Worm (Caenorhabditis elegans) whole organism, late embryonic: ENCODE measurements around the gene Y73B6BL.270.

Experiments used
- C08G9.2 ChIP-seq: sonication (generic microtip); optimal IDR thresholded peaks from 2 replicates; lab custom pipeline; 2016; ENCODE audit warnings: mild to moderate bottlenecking, missing genetic modification characterization, moderate library complexity, missing compliant biosample characterization
- C38D4.7 ChIP-seq: fragments of 200-800 bp; sonication (Bioruptor generic); optimal IDR thresholded peaks from 2 replicates; lab custom pipeline; 2018; ENCODE audit warnings: mild to moderate bottlenecking, missing genetic modification characterization, moderate library complexity, missing compliant biosample characterization
- K02D7.2 ChIP-seq: sonication (generic microtip); optimal IDR thresholded peaks from 2 replicates; lab custom pipeline; 2017; ENCODE audit warnings: mild to moderate bottlenecking, missing genetic modification characterization, missing compliant biosample characterization
- Y22D7AL.16 ChIP-seq: sonication (generic microtip); optimal IDR thresholded peaks from 2 replicates; lab custom pipeline; 2016; ENCODE audit warnings: missing genetic modification characterization, missing compliant biosample characterization
- ceh-14 ChIP-seq: sonication (generic microtip); optimal IDR thresholded peaks from 2 replicates; lab custom pipeline; 2016; ENCODE audit warnings: missing genotype, missing genetic modification characterization, missing compliant biosample characterization
- ceh-18 ChIP-seq: sonication (generic microtip); optimal IDR thresholded peaks from 2 replicates; lab custom pipeline; 2016; ENCODE audit warnings: missing genetic modification characterization, missing compliant biosample characterization
- ceh-19 ChIP-seq: fragments of 200-800 bp; sonication (Bioruptor generic); optimal IDR thresholded peaks from 2 replicates; lab custom pipeline; 2018; ENCODE audit warnings: mild to moderate bottlenecking, missing genetic modification characterization, missing compliant biosample characterization
- ceh-2 ChIP-seq: sonication (generic microtip); optimal IDR thresholded peaks from 2 replicates; lab custom pipeline; 2016; ENCODE audit warnings: missing genotype, missing genetic modification characterization, missing compliant biosample characterization
- ceh-48 ChIP-seq: sonication (generic microtip); optimal IDR thresholded peaks from 2 replicates; lab custom pipeline; 2016; ENCODE audit warnings: missing genetic modification characterization, inconsistent platforms, missing compliant biosample characterization
- ceh-9 ChIP-seq: sonication (generic microtip); optimal IDR thresholded peaks from 2 replicates; lab custom pipeline; 2016; ENCODE audit warnings: mild to moderate bottlenecking, missing genetic modification characterization, inconsistent platforms, missing compliant biosample characterization
- che-1 ChIP-seq: sonication (generic microtip); optimal IDR thresholded peaks from 2 replicates; lab custom pipeline; 2016; ENCODE audit warnings: mild to moderate bottlenecking, missing genetic modification characterization, missing compliant biosample characterization
- dve-1 ChIP-seq: sonication (generic microtip); optimal IDR thresholded peaks from 2 replicates; lab custom pipeline; 2017; ENCODE audit warnings: antibody characterized with exemption, mild to moderate bottlenecking, missing genetic modification characterization, missing compliant biosample characterization
- elt-4 ChIP-seq: sonication (generic microtip); optimal IDR thresholded peaks from 2 replicates; lab custom pipeline; 2016; ENCODE audit warnings: missing genetic modification characterization, missing compliant biosample characterization
- ets-4 ChIP-seq: sonication (generic microtip); optimal IDR thresholded peaks from 2 replicates; lab custom pipeline; 2016; ENCODE audit warnings: missing genetic modification characterization, missing compliant biosample characterization
- fkh-6 ChIP-seq: sonication (generic microtip); optimal IDR thresholded peaks from 2 replicates; lab custom pipeline; 2016; ENCODE audit warnings: missing genetic modification characterization, missing compliant biosample characterization
- gmeb-2 ChIP-seq: sonication (generic microtip); optimal IDR thresholded peaks from 2 replicates; lab custom pipeline; 2016; ENCODE audit warnings: missing genetic modification characterization, inconsistent platforms, missing compliant biosample characterization
- hlh-8 ChIP-seq: sonication (generic microtip); optimal IDR thresholded peaks from 2 replicates; lab custom pipeline; 2016; ENCODE audit warnings: missing genotype, missing genetic modification characterization, missing compliant biosample characterization
- lim-6 ChIP-seq: sonication (generic microtip); optimal IDR thresholded peaks from 2 replicates; lab custom pipeline; 2016; ENCODE audit warnings: missing genetic modification characterization, missing compliant biosample characterization
- lin-11 ChIP-seq: fragments of 200-800 bp; sonication (Bioruptor generic); optimal IDR thresholded peaks from 2 replicates; lab custom pipeline; 2018; ENCODE audit warnings: mild to moderate bottlenecking, missing genetic modification characterization, missing compliant biosample characterization
- nfya-1 ChIP-seq: sonication (generic microtip); optimal IDR thresholded peaks from 2 replicates; lab custom pipeline; 2017; ENCODE audit warnings: missing genetic modification characterization, mild to moderate bottlenecking, missing compliant biosample characterization, antibody characterized with exemption, moderate library complexity
- nhr-11 ChIP-seq: fragments of 150-350 bp; optimal IDR thresholded peaks from 2 replicates; lab custom pipeline; 2014; ENCODE audit warnings: missing biosample characterization, missing genetic modification characterization
- nhr-232 ChIP-seq: sonication (generic microtip); optimal IDR thresholded peaks from 2 replicates; lab custom pipeline; 2016; ENCODE audit warnings: missing genetic modification characterization, missing compliant biosample characterization
- pag-3 ChIP-seq: sonication (generic microtip); optimal IDR thresholded peaks from 2 replicates; lab custom pipeline; 2016; ENCODE audit warnings: missing compliant biosample characterization, missing genetic modification characterization, borderline replicate concordance
- pax-1 ChIP-seq: fragments of 150-350 bp; optimal IDR thresholded peaks from 2 replicates; lab custom pipeline; 2014; ENCODE audit warnings: missing biosample characterization, missing genetic modification characterization
- pha-2 ChIP-seq: sonication (generic microtip); optimal IDR thresholded peaks from 2 replicates; lab custom pipeline; 2017; ENCODE audit warnings: mild to moderate bottlenecking, missing genetic modification characterization, missing compliant biosample characterization
- pros-1 ChIP-seq: fragments of 150-350 bp; optimal IDR thresholded peaks from 2 replicates; lab custom pipeline; 2014; ENCODE audit warnings: missing biosample characterization, missing genetic modification reagents, missing genetic modification characterization
- ref-2 ChIP-seq: sonication (generic microtip); optimal IDR thresholded peaks from 2 replicates; lab custom pipeline; 2016; ENCODE audit warnings: missing genetic modification characterization, missing compliant biosample characterization
- rnt-1 ChIP-seq: sonication (generic microtip); optimal IDR thresholded peaks from 2 replicates; lab custom pipeline; 2016; ENCODE audit warnings: missing genetic modification characterization, missing compliant biosample characterization
- sdc-2 ChIP-seq: sonication (generic microtip); optimal IDR thresholded peaks from 2 replicates; lab custom pipeline; 2016; ENCODE audit warnings: missing genotype, missing genetic modification characterization, missing compliant biosample characterization
- sox-2 ChIP-seq: fragments of 200-800 bp; sonication (Bioruptor generic); IDR thresholded peaks from 2 replicates; pipeline ENCODE4 v1.3.6; 2022; ENCODE audit warnings: missing genetic modification reagents, missing genetic modification characterization, missing compliant biosample characterization
- sox-4 ChIP-seq: sonication (generic microtip); optimal IDR thresholded peaks from 2 replicates; lab custom pipeline; 2017; ENCODE audit warnings: mild to moderate bottlenecking, missing genetic modification characterization, inconsistent platforms, missing compliant biosample characterization
- syd-9 ChIP-seq: sonication (generic microtip); optimal IDR thresholded peaks from 2 replicates; lab custom pipeline; 2016; ENCODE audit warnings: mild to moderate bottlenecking, missing genetic modification characterization, moderate library complexity, missing compliant biosample characterization
- ttx-3 ChIP-seq: sonication (generic microtip); optimal IDR thresholded peaks from 2 replicates; lab custom pipeline; 2016; ENCODE audit warnings: missing genetic modification reagents, missing genetic modification characterization, missing compliant biosample characterization
- unc-42 ChIP-seq: sonication (generic microtip); optimal IDR thresholded peaks from 2 replicates; lab custom pipeline; 2016; ENCODE audit warnings: missing genotype, missing genetic modification characterization, missing compliant biosample characterization
- unc-55 ChIP-seq: sonication (generic microtip); optimal IDR thresholded peaks from 2 replicates; lab custom pipeline; 2017; ENCODE audit warnings: missing biosample characterization, missing genetic modification reagents, missing genetic modification characterization

Gene Y73B6BL.270

ce11 chrIV:6388550-6388949, 23.4 kb downstream of the Y73B6BL.270 start:
- TF ChIP-seq ceh-18 (tag; lab: Kevin White, UChicago) (no peak), sox-2 (GFP tag; lab: Robert Waterston, UW) (no peak), elt-4 (tag; lab: Kevin White, UChicago) (no peak), pag-3 (tag; lab: Kevin White, UChicago) (no peak), nhr-232 (no peak), dve-1 (tag; lab: Kevin White, UChicago) (no peak)

ce11 chrIV:6391566-6391965, 26.4 kb downstream of the Y73B6BL.270 start:
- no peak for TF ChIP-seq lin-11 (tag; lab: Kevin White, UChicago)
- peak; percentile 55 for TF ChIP-seq nfya-1

ce11 chrIV:6393329-6393728, 28.2 kb downstream of the Y73B6BL.270 start:
- peak; percentile 27 for TF ChIP-seq nfya-1
- no peak for TF ChIP-seq ceh-48 (tag; lab: Kevin White, UChicago)
- peak; percentile 62 for TF ChIP-seq unc-55
- TF ChIP-seq pha-2, result no peak
- TF ChIP-seq ceh-18 (tag; lab: Kevin White, UChicago), result peak; percentile 82

ce11 chrIV:6395190-6395589, 30.0 kb downstream of the Y73B6BL.270 start:
- TF ChIP-seq K02D7.2 (tag; lab: Kevin White, UChicago) (no peak), gmeb-2 (tag; lab: Kevin White, UChicago) (no peak), ets-4 (tag; lab: Kevin White, UChicago) (no peak), nfya-1 (no peak), ttx-3 (no peak), pros-1 (tag; lab: Kevin White, UChicago) (no peak), C08G9.2 (tag; lab: Kevin White, UChicago) (no peak), Y22D7AL.16 (tag; lab: Kevin White, UChicago) (no peak), che-1 (tag; lab: Kevin White, UChicago) (no peak), nhr-11 (tag; lab: Kevin White, UChicago) (no peak), syd-9 (tag; lab: Kevin White, UChicago) (no peak)

- TF ChIP-seq che-1 (tag; lab: Kevin White, UChicago) (no peak), C38D4.7 (GFP tag; lab: Kevin White, UChicago) (no peak), ceh-19 (GFP tag; lab: Kevin White, UChicago) (no peak), nfya-1 (no peak), rnt-1 (tag; lab: Kevin White, UChicago) (no peak), lin-11 (tag; lab: Kevin White, UChicago) (no peak), unc-42 (tag; lab: Kevin White, UChicago) (peak; percentile 55)
These were observed 37.3 kb downstream of the Y73B6BL.270 start, which contains the start of gene sfrp-1 for ce11 chrIV:6402386-6402905. Gene sfrp-1, minus strand, starts transcription at chrIV:6402436.

ce11 chrIV:6403399-6403798, 38.3 kb downstream of the Y73B6BL.270 start:
- TF ChIP-seq pag-3 (tag; lab: Kevin White, UChicago), result no peak
- no peak for TF ChIP-seq sdc-2 (tag; lab: Kevin White, UChicago)
- TF ChIP-seq ceh-9, result no peak
- no peak for TF ChIP-seq ceh-2 (tag; lab: Kevin White, UChicago)
- no peak for TF ChIP-seq pax-1 (tag; lab: Kevin White, UChicago)
- TF ChIP-seq gmeb-2 (tag; lab: Kevin White, UChicago), result no peak
- no peak for TF ChIP-seq ceh-14
- no peak for TF ChIP-seq rnt-1 (tag; lab: Kevin White, UChicago)
- no peak for TF ChIP-seq fkh-6 (tag; lab: Kevin White, UChicago)
- TF ChIP-seq hlh-8 (tag; lab: Kevin White, UChicago), result no peak
- TF ChIP-seq nhr-11 (tag; lab: Kevin White, UChicago), result no peak
- no peak for TF ChIP-seq sox-4 (tag; lab: Kevin White, UChicago)
- no peak for TF ChIP-seq lim-6 (tag; lab: Kevin White, UChicago)
- no peak for TF ChIP-seq ref-2 (tag; lab: Kevin White, UChicago)
